Fruit fly (Drosophila melanogaster) whole organism: Measurements from ENCODE around the gene CG15211.

Source experiments
- EcR ChIP-seq, 2 experiments: fragments of >200 bp; optimal IDR thresholded peaks; 2 replicates each; lab custom pipeline; 2017; ENCODE audit warnings: missing biosample characterization in 2 of 2, missing genetic modification characterization in 2 of 2, missing genetic modification reagents in 2 of 2
- pan ChIP-seq: fragments of >200 bp; optimal IDR thresholded peaks from 2 replicates; lab custom pipeline; 2017
- psq ChIP-seq: fragments of >200 bp; optimal IDR thresholded peaks from 2 replicates; lab custom pipeline; 2017
- usp ChIP-seq: fragments of >200 bp; optimal IDR thresholded peaks from 2 replicates; lab custom pipeline; 2017; ENCODE audit warnings: missing biosample characterization, missing genetic modification characterization, mixed read lengths

dm6 chrX:10816856-10817255 lies 44.5 kb downstream of the CG15211 start:
- TF ChIP-seq EcR (GFP tag; optimal IDR thresholded peaks at IDR 0.05; lab: Kevin White, UChicago) = no peak
- no peak for TF ChIP-seq pan (lab: Kevin White, UChicago)
- TF ChIP-seq usp = no peak
- TF ChIP-seq psq (lab: Kevin White, UChicago) = no peak
